Fruit fly (Drosophila melanogaster) whole organism, prepupa: ENCODE measurements around the gene CG13639.
A peak's percentile ranks its signal among the peaks of the same experiment; 100 is the strongest.

Source experiments
- CG10631 ChIP-seq: fragments of 200-800 bp; sonication (Bioruptor generic); optimal IDR thresholded peaks from 2 replicates; lab custom pipeline; 2016; ENCODE audit warnings: missing biosample characterization, missing genetic modification characterization
- CG10669 ChIP-seq: fragments of 200-800 bp; sonication (Bioruptor generic); optimal IDR thresholded peaks from 3 replicates; lab custom pipeline; 2018; ENCODE audit warnings: missing biosample characterization, mild to moderate bottlenecking, missing genetic modification characterization, moderate library complexity
- CG11294 ChIP-seq: fragments of 200-800 bp; sonication (Bioruptor generic); IDR thresholded peaks from 2 replicates; pipeline ENCODE4 v1.3.6; 2022; ENCODE audit warnings: missing biosample characterization, missing genetic modification characterization
- CG11902 ChIP-seq: fragments of 200-800 bp; sonication (Bioruptor generic); optimal IDR thresholded peaks from 3 replicates; lab custom pipeline; 2016; ENCODE audit warnings: missing biosample characterization, missing genetic modification characterization
- CG15336 ChIP-seq: fragments of 200-800 bp; sonication (Bioruptor generic); IDR thresholded peaks from 2 replicates; pipeline ENCODE4 v1.3.6; 2022; ENCODE audit warnings: missing biosample characterization, missing genetic modification characterization
- CG1621 ChIP-seq: fragments of 200-800 bp; sonication (Bioruptor generic); optimal IDR thresholded peaks from 3 replicates; lab custom pipeline; 2018; ENCODE audit warnings: missing biosample characterization, mild to moderate bottlenecking, missing genetic modification characterization
- CG16779 ChIP-seq: fragments of 200-800 bp; sonication (Bioruptor generic); optimal IDR thresholded peaks from 3 replicates; lab custom pipeline; 2017; ENCODE audit warnings: missing biosample characterization, mild to moderate bottlenecking, missing genetic modification characterization
- CG31627 ChIP-seq: fragments of 200-800 bp; sonication (Bioruptor generic); optimal IDR thresholded peaks from 3 replicates; lab custom pipeline; 2016; ENCODE audit warnings: missing biosample characterization, missing genetic modification characterization
- CG32006 ChIP-seq: fragments of 200-800 bp; sonication (Bioruptor generic); optimal IDR thresholded peaks from 3 replicates; lab custom pipeline; 2017; ENCODE audit warnings: missing biosample characterization, mild to moderate bottlenecking, missing genetic modification characterization
- CG34406 ChIP-seq: fragments of 200-800 bp; sonication (Bioruptor generic); optimal IDR thresholded peaks from 3 replicates; lab custom pipeline; 2016; ENCODE audit warnings: missing biosample characterization, missing genetic modification characterization
- CG3919 ChIP-seq: fragments of 200-800 bp; sonication (Bioruptor generic); optimal IDR thresholded peaks from 3 replicates; lab custom pipeline; 2016; ENCODE audit warnings: missing biosample characterization, missing genetic modification characterization
- CG4318 ChIP-seq: fragments of 200-800 bp; sonication (Bioruptor generic); optimal IDR thresholded peaks from 3 replicates; lab custom pipeline; 2017; ENCODE audit warnings: missing biosample characterization, mild to moderate bottlenecking, missing genetic modification characterization
- CG6163 ChIP-seq: fragments of 200-800 bp; sonication (Bioruptor generic); IDR thresholded peaks from 3 replicates; pipeline ENCODE4 v1.3.6; 2022; ENCODE audit warnings: missing biosample characterization, missing genetic modification characterization
- CG6276 ChIP-seq: fragments of 200-800 bp; sonication (Bioruptor generic); optimal IDR thresholded peaks from 2 replicates; lab custom pipeline; 2017; ENCODE audit warnings: missing biosample characterization, mild to moderate bottlenecking, missing genetic modification characterization
- CG6854 ChIP-seq: fragments of 200-800 bp; sonication (Bioruptor generic); optimal IDR thresholded peaks from 2 replicates; lab custom pipeline; 2017; ENCODE audit warnings: missing biosample characterization, mild to moderate bottlenecking, missing genetic modification characterization
- CG7368 ChIP-seq: fragments of 200-800 bp; sonication (Bioruptor generic); optimal IDR thresholded peaks from 3 replicates; lab custom pipeline; 2016; ENCODE audit warnings: missing biosample characterization, missing genetic modification characterization
- CG8319 ChIP-seq: fragments of 200-800 bp; sonication (Bioruptor generic); optimal IDR thresholded peaks from 3 replicates; lab custom pipeline; 2016; ENCODE audit warnings: missing biosample characterization, missing genetic modification characterization
- CG9139 ChIP-seq: fragments of 200-800 bp; sonication (Bioruptor generic); optimal IDR thresholded peaks from 3 replicates; lab custom pipeline; 2017; ENCODE audit warnings: missing biosample characterization, mild to moderate bottlenecking, missing genetic modification characterization
- Eip78C ChIP-seq: fragments of 200-800 bp; sonication (Bioruptor generic); peaks from one replicate; lab custom pipeline; 2016; ENCODE audit warnings: missing biosample characterization, missing genetic modification characterization
- Eip93F ChIP-seq: fragments of 200-800 bp; sonication (Bioruptor generic); optimal IDR thresholded peaks from 2 replicates; lab custom pipeline; 2016; ENCODE audit warnings: missing biosample characterization, mild to moderate bottlenecking, missing genetic modification characterization
- Ets21C ChIP-seq: fragments of 200-800 bp; sonication (Bioruptor generic); optimal IDR thresholded peaks from 3 replicates; lab custom pipeline; 2016; ENCODE audit warnings: missing biosample characterization, missing genetic modification characterization
- Hr39 ChIP-seq: fragments of 200-800 bp; sonication (Bioruptor generic); optimal IDR thresholded peaks from 2 replicates; lab custom pipeline; 2016; ENCODE audit warnings: missing biosample characterization, missing genetic modification characterization
- Met ChIP-seq: fragments of 200-800 bp; sonication (Bioruptor generic); optimal IDR thresholded peaks from 3 replicates; lab custom pipeline; 2016; ENCODE audit warnings: missing biosample characterization, missing genetic modification characterization
- OdsH ChIP-seq: fragments of 200-800 bp; sonication (Bioruptor generic); optimal IDR thresholded peaks from 3 replicates; lab custom pipeline; 2016; ENCODE audit warnings: missing biosample characterization, missing genetic modification characterization
- Sox14 ChIP-seq: fragments of 200-800 bp; sonication (Bioruptor generic); optimal IDR thresholded peaks from 3 replicates; lab custom pipeline; 2016; ENCODE audit warnings: missing biosample characterization, missing genetic modification characterization
- acj6 ChIP-seq: fragments of 200-800 bp; sonication (Bioruptor generic); optimal IDR thresholded peaks from 3 replicates; lab custom pipeline; 2016; ENCODE audit warnings: missing biosample characterization, missing genetic modification characterization
- cyc ChIP-seq: fragments of 200-800 bp; sonication (Bioruptor generic); optimal IDR thresholded peaks from 3 replicates; lab custom pipeline; 2016; ENCODE audit warnings: missing biosample characterization, missing genetic modification characterization
- dac ChIP-seq: fragments of 200-800 bp; sonication (Bioruptor generic); optimal IDR thresholded peaks from 2 replicates; lab custom pipeline; 2017; ENCODE audit warnings: missing biosample characterization, mild to moderate bottlenecking, missing genetic modification characterization
- dsx ChIP-seq: fragments of 200-800 bp; optimal IDR thresholded peaks from 3 replicates; lab custom pipeline; 2019; ENCODE audit warnings: missing biosample characterization, mild to moderate bottlenecking, missing genetic modification characterization, moderate library complexity; ENCODE audit not compliant: poor library complexity, severe bottlenecking
- eg ChIP-seq: fragments of 200-800 bp; sonication (Bioruptor generic); IDR thresholded peaks from 3 replicates; pipeline ENCODE4 v1.3.6; 2022; ENCODE audit warnings: missing biosample characterization, missing genetic modification characterization
- esn ChIP-seq: fragments of 200-800 bp; sonication (Bioruptor generic); optimal IDR thresholded peaks from 2 replicates; lab custom pipeline; 2016; ENCODE audit warnings: missing biosample characterization, mild to moderate bottlenecking, missing genetic modification characterization, moderate library complexity
- fd59A ChIP-seq: fragments of 200-800 bp; sonication (Bioruptor generic); optimal IDR thresholded peaks from 2 replicates; lab custom pipeline; 2017; ENCODE audit warnings: missing biosample characterization, mild to moderate bottlenecking, missing genetic modification characterization, missing genetic modification reagents
- fkh ChIP-seq: fragments of 200-800 bp; sonication (Bioruptor generic); optimal IDR thresholded peaks from 3 replicates; lab custom pipeline; 2017; ENCODE audit warnings: missing biosample characterization, mild to moderate bottlenecking, missing genetic modification characterization, moderate library complexity
- lz ChIP-seq: fragments of 200-800 bp; sonication (Bioruptor generic); optimal IDR thresholded peaks from 3 replicates; lab custom pipeline; 2016; ENCODE audit warnings: missing biosample characterization, missing genetic modification characterization
- net ChIP-seq: fragments of 200-800 bp; sonication (Bioruptor generic); optimal IDR thresholded peaks from 3 replicates; lab custom pipeline; 2016; ENCODE audit warnings: missing biosample characterization, missing genetic modification characterization
- pdm3 ChIP-seq: fragments of 200-800 bp; sonication (Bioruptor generic); optimal IDR thresholded peaks from 3 replicates; lab custom pipeline; 2016; ENCODE audit warnings: missing biosample characterization, missing genetic modification characterization
- salr ChIP-seq, 2 experiments: fragments of 200-800 bp; sonication (Bioruptor generic); optimal IDR thresholded peaks; 3 replicates each; lab custom pipeline; 2016 to 2018; ENCODE audit warnings: missing biosample characterization in 2 of 2, missing genetic modification characterization in 2 of 2, mild to moderate bottlenecking in 1 of 2
- svp ChIP-seq: fragments of 200-800 bp; sonication (Bioruptor generic); peaks from one replicate; lab custom pipeline; 2016; ENCODE audit warnings: missing biosample characterization, missing genetic modification characterization
- topi ChIP-seq: fragments of 200-800 bp; sonication (Bioruptor generic); optimal IDR thresholded peaks from 3 replicates; lab custom pipeline; 2016; ENCODE audit warnings: missing biosample characterization, missing genetic modification characterization

CG13639 gene

DNA sequence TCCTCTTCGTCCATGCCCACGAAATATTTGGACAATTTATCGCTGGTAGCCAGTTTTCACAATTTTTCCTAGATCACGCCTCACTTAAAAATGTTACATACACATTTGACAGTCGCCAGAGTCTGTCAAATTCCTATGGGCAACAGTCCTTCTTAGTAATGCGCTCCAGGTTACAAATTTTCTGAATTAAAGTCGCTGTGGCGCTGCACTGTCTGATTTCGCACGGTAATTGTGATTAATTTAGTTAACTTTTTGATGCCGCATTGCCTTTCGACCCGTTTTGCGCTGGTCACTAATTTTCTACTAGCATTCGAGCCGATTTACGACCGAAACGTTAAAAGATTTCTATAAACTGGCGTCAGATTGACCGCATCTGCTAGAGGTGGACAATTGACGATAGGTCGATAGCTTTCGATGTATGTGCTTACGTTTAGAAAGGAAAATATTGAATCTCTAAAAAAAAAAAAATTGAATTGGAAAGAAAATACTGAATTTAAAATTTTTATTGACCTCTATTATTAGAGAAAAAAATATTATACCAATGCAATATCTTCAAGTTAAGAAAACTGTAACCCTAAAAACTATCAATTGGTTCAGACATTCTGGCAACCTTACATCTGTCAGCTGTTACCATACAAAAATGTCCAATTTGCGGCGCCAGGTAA lies 46.4 kb downstream of the CG13639 start, which contains the start of the genes lili and CG34150 (continued):
- TF ChIP-seq dsx (GFP tag; lab: Kevin White, UChicago) (peak; percentile 45), CG8319 (peak; percentile 37), CG34406 (GFP tag; lab: Kevin White, UChicago) (no peak), fd59A (GFP tag; lab: Kevin White, UChicago) (no peak), CG1621 (no peak), CG31627 (GFP tag; lab: Kevin White, UChicago) (peak; percentile 83), CG15336 (GFP tag; lab: Robert Waterston, UW) (peak; percentile 32; the same call in 1 of the 2 replicates), cyc (GFP tag; lab: Kevin White, UChicago) (peak; percentile 74), topi (peak; percentile 64), CG10669 (GFP tag; lab: Kevin White, UChicago) (no peak), pdm3 (GFP tag; lab: Kevin White, UChicago) (no peak), CG4318 (GFP tag; lab: Kevin White, UChicago) (no peak), CG9139 (GFP tag; lab: Kevin White, UChicago) (no peak), Sox14 (GFP tag; lab: Kevin White, UChicago) (no peak), CG11902 (GFP tag; lab: Kevin White, UChicago) (peak; percentile 28), salr (GFP tag; optimal IDR thresholded peaks at IDR 0.05; lab: Kevin White, UChicago) (no peak), Ets21C (no peak), CG16779 (tag; lab: Kevin White, UChicago) (no peak), esn (GFP tag; lab: Kevin White, UChicago) (peak; percentile 78), CG6276 (GFP tag; lab: Kevin White, UChicago) (no peak), CG32006 (no peak), eg (GFP tag; lab: Robert Waterston, UW) (peak; percentile 53; the same call in 1 of the 3 replicates), CG6163 (GFP tag; lab: Robert Waterston, UW) (peak; percentile 38; the same call in 1 of the 3 replicates), svp (GFP tag; lab: Kevin White, UChicago) (no peak), dac (no peak), CG3919 (GFP tag; lab: Kevin White, UChicago) (no peak), CG10631 (GFP tag; lab: Kevin White, UChicago) (no peak), Eip93F (GFP tag; lab: Kevin White, UChicago) (peak; percentile 20), CG7368 (peak; percentile 40), acj6 (GFP tag; lab: Kevin White, UChicago) (no peak), net (no peak), CG6854 (GFP tag; lab: Kevin White, UChicago) (peak; percentile 53), Hr39 (GFP tag; lab: Kevin White, UChicago) (peak; percentile 70), OdsH (no peak), CG11294 (no peak)

DNA sequence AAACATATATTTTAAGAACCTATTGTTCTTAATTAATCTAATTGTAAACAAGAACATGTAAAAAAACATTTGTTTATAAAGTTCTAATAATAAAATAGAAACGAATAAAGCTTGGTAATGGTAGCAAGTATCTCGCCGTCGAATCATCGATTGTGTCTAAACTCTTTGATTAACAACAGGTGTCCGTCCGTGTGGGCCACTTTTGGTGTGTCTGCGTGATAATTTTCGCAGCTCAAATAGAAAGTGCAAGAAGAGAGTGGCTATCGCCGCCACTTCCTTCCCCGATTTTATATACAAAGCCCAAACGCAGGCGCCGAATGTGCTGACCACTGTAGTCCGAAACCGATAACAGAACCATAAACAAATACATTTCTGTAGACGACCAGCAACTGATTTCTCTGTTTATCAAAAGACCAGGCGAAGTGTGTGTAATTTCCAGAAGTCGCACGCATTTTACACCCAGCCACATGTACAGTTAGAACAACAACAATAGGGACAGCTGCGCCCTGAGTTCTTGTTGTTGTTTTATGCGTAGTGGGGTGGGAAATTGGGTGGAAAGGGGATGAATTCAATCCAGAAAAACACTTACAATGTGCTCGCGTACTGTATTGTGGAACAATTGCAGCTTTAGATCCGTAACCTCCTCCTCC lies 47.1 kb downstream of the CG13639 start:
- TF ChIP-seq CG6163 (GFP tag; lab: Robert Waterston, UW) (0 out of 3 replicates have a peak, but pooled peaks have one; percentile 10), Eip78C (peak; percentile 49), acj6 (GFP tag; lab: Kevin White, UChicago) (no peak), lz (GFP tag; lab: Kevin White, UChicago) (no peak), fkh (peak; percentile 55), CG31627 (GFP tag; lab: Kevin White, UChicago) (no peak), Met (no peak)
